Fruit fly (Drosophila melanogaster) whole organism, wandering third instar larva: ENCODE data around the gene Lsm12a.
A peak's percentile ranks its signal among the peaks of the same experiment; 100 is the strongest.

Source experiments
- Dfd ChIP-seq: fragments of >200 bp; optimal IDR thresholded peaks from 2 replicates; lab custom pipeline; 2017; ENCODE audit warnings: missing biosample characterization, missing genetic modification characterization
- Hnf4 ChIP-seq: fragments of 200-800 bp; sonication (Bioruptor generic); optimal IDR thresholded peaks from 2 replicates; lab custom pipeline; 2016; ENCODE audit warnings: missing biosample characterization, mild to moderate bottlenecking, missing genetic modification characterization
- Hr78 ChIP-seq: fragments of >200 bp; optimal IDR thresholded peaks from 2 replicates; lab custom pipeline; 2017; ENCODE audit warnings: missing biosample characterization, missing genetic modification characterization
- Myc ChIP-seq: fragments of >200 bp; optimal IDR thresholded peaks from 2 replicates; lab custom pipeline; 2017
- dl ChIP-seq, 2 experiments: fragments of 175-275, 200-275 bp in 1 of 2; fragments of 200-275 bp in 1 of 2; sonication (Bioruptor generic); optimal IDR thresholded peaks; lab custom pipeline; 2018; ENCODE audit warnings: mild to moderate bottlenecking in 2 of 2, missing biosample characterization in 2 of 2, missing genetic modification characterization in 2 of 2, moderate library complexity in 2 of 2; ENCODE audit not compliant: partially characterized antibody in 2 of 2, insufficient read depth in 1 of 2
- foxo ChIP-seq, 2 experiments: fragments of 200-800 bp; sonication (Bioruptor generic); optimal IDR thresholded peaks; 2 replicates in 1 of 2; 3 replicates in 1 of 2; lab custom pipeline; 2016 to 2017; ENCODE audit warnings: missing biosample characterization in 2 of 2, missing genetic modification characterization in 2 of 2
- h ChIP-seq: fragments of 200-800 bp; sonication (Bioruptor generic); optimal IDR thresholded peaks from 3 replicates; lab custom pipeline; 2016; ENCODE audit warnings: missing biosample characterization, mild to moderate bottlenecking, missing genetic modification characterization
- pan ChIP-seq: fragments of >200 bp; optimal IDR thresholded peaks from 2 replicates; lab custom pipeline; 2017
- woc ChIP-seq: sonication (Bioruptor generic); optimal IDR thresholded peaks from 2 replicates; lab custom pipeline; 2016; ENCODE audit warnings: missing biosample characterization, mild to moderate bottlenecking, missing genetic modification characterization

DNA sequence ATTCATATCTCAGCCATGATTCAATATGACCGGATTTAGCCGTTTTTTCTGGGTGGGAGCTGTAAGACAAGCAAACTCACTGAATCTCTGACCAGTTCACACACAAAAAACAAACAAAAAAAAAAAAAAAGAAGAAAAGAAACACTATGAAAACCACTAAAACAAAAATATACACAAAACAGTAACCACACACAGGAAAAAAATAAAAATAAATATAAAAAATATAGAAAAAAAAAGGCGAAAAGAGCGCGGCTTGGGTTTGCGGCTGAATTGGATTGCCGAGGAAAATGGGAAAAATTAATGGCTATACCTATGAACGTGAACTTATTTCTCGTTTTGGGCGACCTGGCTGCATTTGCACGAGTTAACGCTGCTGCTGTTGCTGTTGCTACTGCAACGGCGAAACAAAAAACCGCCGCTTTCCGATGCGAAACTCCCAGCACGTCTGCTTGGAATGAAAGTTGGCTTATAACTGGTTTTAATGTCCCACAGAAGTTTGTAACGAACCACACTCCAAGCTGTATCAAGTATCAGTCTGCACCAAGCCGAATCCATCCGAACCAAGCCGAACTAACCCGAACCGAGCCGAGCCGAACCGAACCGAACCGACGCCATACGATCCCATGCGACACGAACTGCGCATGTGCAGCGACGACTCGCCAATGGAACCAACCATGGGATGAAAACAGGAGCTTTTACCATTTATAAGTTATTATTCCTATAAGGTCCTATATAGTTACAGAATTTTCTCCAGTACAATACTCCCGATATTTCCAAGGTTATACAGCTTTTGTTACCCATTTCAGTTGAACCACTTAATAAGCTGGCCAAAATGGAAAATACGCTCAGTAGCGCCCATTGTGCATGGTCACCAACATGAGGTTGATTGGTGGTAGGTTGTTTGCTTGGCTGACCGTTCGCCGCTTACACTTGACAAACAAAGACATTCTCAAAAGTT is 14.7 kb upstream of the Lsm12a start, which contains the start of gene fw:
- TF ChIP-seq pan = no peak
- no peak for TF ChIP-seq dl (GFP tag; optimal IDR thresholded peaks at IDR 0.05; lab: Kevin White, UChicago; ENCODE audit: insufficient read depth in 1 of 2, partially characterized antibody in 2 of 2)
- TF ChIP-seq Hr78 (GFP tag; lab: Kevin White, UChicago) = no peak
- peak; percentile 72 for TF ChIP-seq Hnf4 (GFP tag; lab: Kevin White, UChicago)
- TF ChIP-seq foxo (GFP tag; optimal IDR thresholded peaks at IDR 0.05; lab: Kevin White, UChicago) = peak; percentile 26 to 79
- no peak for TF ChIP-seq Dfd (GFP tag; lab: Kevin White, UChicago)
- peak; percentile 83 for TF ChIP-seq woc (GFP tag; lab: Kevin White, UChicago)
- TF ChIP-seq h (GFP tag; lab: Kevin White, UChicago) = peak; percentile 88
- no peak for TF ChIP-seq Myc (lab: Kevin White, UChicago)
